5 fruit fly cellular contexts compared by ENCODE assay signal in the genomic region with DNA sequence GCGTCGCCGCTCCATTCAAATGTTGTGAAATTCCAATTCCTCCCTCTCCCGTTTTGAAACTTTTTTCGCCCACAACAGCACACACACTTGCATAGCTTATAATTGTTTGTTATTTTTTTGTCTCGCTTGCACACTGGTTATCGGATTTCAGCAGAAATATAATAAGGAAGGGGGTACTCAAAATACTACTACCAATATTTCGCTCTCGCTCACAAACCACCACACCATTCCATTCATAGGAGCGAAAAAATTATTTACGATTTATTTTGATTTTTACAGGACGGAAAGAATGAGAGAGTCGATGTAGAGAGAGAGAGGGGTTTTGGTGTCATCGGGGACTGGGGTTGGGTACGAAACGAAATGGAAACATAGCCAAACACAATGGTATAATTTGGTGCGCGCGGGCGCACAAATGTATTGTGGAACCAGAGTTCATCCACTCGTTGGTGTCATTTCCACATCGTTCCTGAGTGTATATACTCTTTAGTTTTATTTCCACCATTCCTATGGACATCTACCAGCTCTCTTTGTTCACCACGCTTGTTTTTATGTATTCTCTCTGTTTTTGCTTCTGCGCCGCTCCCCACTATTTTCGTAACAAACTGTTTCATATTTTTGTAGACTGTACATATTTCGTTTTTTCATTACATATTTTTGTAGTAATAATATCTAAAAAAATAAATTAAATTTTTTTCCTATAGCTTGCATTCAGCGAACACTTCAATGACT.
TF ChIP-seq lines count a peak whose summit lies in the region.

No protein-coding gene starts in this region.

- TF ChIP-seq CTCF in whole organism, embryonic (GFP tag; optimal IDR thresholded peaks at IDR 0.05; lab: Kevin White, UChicago), result no peak

TF ChIP-seq in whole organism, adult, 20 proteins besides CTCF, POLR2A, EP300 and RAD21:
- TF ChIP-seq CG14711 (tag; optimal IDR thresholded peaks at IDR 0.05; lab: Kevin White, UChicago) (no peak), CG12768 (GFP tag; optimal IDR thresholded peaks at IDR 0.05; lab: Kevin White, UChicago) (no peak), Crg-1 (GFP tag; optimal IDR thresholded peaks at IDR 0.05; lab: Kevin White, UChicago) (no peak), CG7045 (GFP tag; optimal IDR thresholded peaks at IDR 0.05; lab: Kevin White, UChicago) (peak; percentile 11), toe (GFP tag; optimal IDR thresholded peaks at IDR 0.05; lab: Kevin White, UChicago) (no peak), kay (GFP tag; lab: Kevin White, UChicago; ENCODE audit: borderline replicate concordance) (peak; percentile 93), pad (GFP tag; optimal IDR thresholded peaks at IDR 0.05; lab: Kevin White, UChicago) (peak; percentile 63), cic (GFP tag; optimal IDR thresholded peaks at IDR 0.05; lab: Kevin White, UChicago) (no peak), CG11617 (GFP tag; optimal IDR thresholded peaks at IDR 0.05; lab: Kevin White, UChicago) (no peak), CG1620 (GFP tag; optimal IDR thresholded peaks at IDR 0.05; lab: Kevin White, UChicago) (no peak), Mnt (GFP tag; optimal IDR thresholded peaks at IDR 0.05; lab: Kevin White, UChicago) (no peak), CG5204 (GFP tag; optimal IDR thresholded peaks at IDR 0.05; lab: Kevin White, UChicago) (no peak), Hr96 (GFP tag; optimal IDR thresholded peaks at IDR 0.05; lab: Kevin White, UChicago) (no peak)

TF ChIP-seq in whole organism, embryonic, 481 proteins besides CTCF, POLR2A, EP300 and RAD21 (continues in another document):
- peak in 1 of 2 experiments; percentile 36 for TF ChIP-seq Eip74EF (GFP tag; optimal IDR thresholded peaks at IDR 0.05; lab: Kevin White, UChicago)
- peak; percentile 86 for TF ChIP-seq nerfin-1 (tag; optimal IDR thresholded peaks at IDR 0.05; lab: Kevin White, UChicago)
- TF ChIP-seq cad (GFP tag; optimal IDR thresholded peaks at IDR 0.05; lab: Kevin White, UChicago), result no peak
- TF ChIP-seq mirr (GFP tag; optimal IDR thresholded peaks at IDR 0.05; lab: Kevin White, UChicago), result peak; percentile 68
- TF ChIP-seq Pdp1 (GFP tag; optimal IDR thresholded peaks at IDR 0.05; lab: Kevin White, UChicago), result peak in 1 of 2 experiments; percentile 21
- peak in 1 of 3 experiments; percentile 88 for TF ChIP-seq Stat92E (GFP tag; optimal IDR thresholded peaks at IDR 0.05; lab: Kevin White, UChicago)
- no peak for TF ChIP-seq pum (GFP tag; optimal IDR thresholded peaks at IDR 0.05; lab: Kevin White, UChicago)
- TF ChIP-seq lov (optimal IDR thresholded peaks at IDR 0.05; lab: Kevin White, UChicago), result no peak
- no peak for TF ChIP-seq lov (GFP tag; IDR thresholded peaks at IDR 0.05; lab: Robert Waterston, UW)
- TF ChIP-seq bbx (GFP tag; IDR thresholded peaks at IDR 0.05; lab: Robert Waterston, UW; ENCODE audit: partially characterized antibody), result 0 out of 2 replicates have a peak, but pooled peaks have one; percentile 44
- no peak for TF ChIP-seq HmgZ (tag; optimal IDR thresholded peaks at IDR 0.05; lab: Kevin White, UChicago)
- TF ChIP-seq Med (GFP tag; lab: Kevin White, UChicago), result peak; percentile 78
- no peak for TF ChIP-seq CG9876 (GFP tag; optimal IDR thresholded peaks at IDR 0.05; lab: Kevin White, UChicago)
- no peak for TF ChIP-seq CG7372 (GFP tag; IDR thresholded peaks at IDR 0.05; lab: Robert Waterston, UW)
- TF ChIP-seq HHEX (GFP tag; optimal IDR thresholded peaks at IDR 0.05; lab: Kevin White, UChicago), result peak; percentile 17
- TF ChIP-seq abd-A (tag; optimal IDR thresholded peaks at IDR 0.05; lab: Kevin White, UChicago), result peak; percentile 99
- TF ChIP-seq Jarid2 (GFP tag; optimal IDR thresholded peaks at IDR 0.05; lab: Kevin White, UChicago), result peak; percentile 13

TF ChIP-seq in whole organism, prepupa, 60 proteins besides CTCF, POLR2A, EP300 and RAD21:
- TF ChIP-seq dsx (GFP tag; optimal IDR thresholded peaks at IDR 0.05; lab: Kevin White, UChicago; ENCODE audit: poor library complexity, severe bottlenecking) (peak; percentile 71), CG6808 (GFP tag; optimal IDR thresholded peaks at IDR 0.05; lab: Kevin White, UChicago) (peak; percentile 1), CG6276 (GFP tag; optimal IDR thresholded peaks at IDR 0.05; lab: Kevin White, UChicago) (peak; percentile 18), Hr38 (GFP tag; optimal IDR thresholded peaks at IDR 0.05; lab: Kevin White, UChicago) (no peak), ss (GFP tag; optimal IDR thresholded peaks at IDR 0.05; lab: Kevin White, UChicago) (peak; percentile 20 to 47), fkh (GFP tag; optimal IDR thresholded peaks at IDR 0.05; lab: Kevin White, UChicago) (peak; percentile 52), Eip78C (GFP tag; lab: Kevin White, UChicago) (peak; percentile 43), OdsH (GFP tag; optimal IDR thresholded peaks at IDR 0.05; lab: Kevin White, UChicago) (no peak)

TF ChIP-seq in whole organism, pupa, 21 proteins besides CTCF, POLR2A, EP300 and RAD21:
- TF ChIP-seq Pif1A (GFP tag; optimal IDR thresholded peaks at IDR 0.05; lab: Kevin White, UChicago) (peak; percentile 12), CG15710 (tag; optimal IDR thresholded peaks at IDR 0.05; lab: Kevin White, UChicago) (no peak), CG14655 (GFP tag; optimal IDR thresholded peaks at IDR 0.05; lab: Kevin White, UChicago) (no peak), CG9948 (tag; optimal IDR thresholded peaks at IDR 0.05; lab: Kevin White, UChicago) (no peak), Ets98B (GFP tag; IDR thresholded peaks at IDR 0.05; lab: Robert Waterston, UW) (no peak)

TF ChIP-seq in whole organism, wandering third instar larva, 38 proteins besides CTCF, POLR2A, EP300 and RAD21:
- peak; percentile 68 for TF ChIP-seq h (GFP tag; optimal IDR thresholded peaks at IDR 0.05; lab: Kevin White, UChicago)
- no peak for TF ChIP-seq tai (GFP tag; optimal IDR thresholded peaks at IDR 0.05; lab: Kevin White, UChicago)
